Worm (Caenorhabditis elegans) whole organism, early embryonic: ENCODE measurements around the gene pdi-1.

Experiments
- B0310.2 ChIP-seq: sonication (generic microtip); optimal IDR thresholded peaks from 2 replicates; lab custom pipeline; 2016; ENCODE audit warnings: mild to moderate bottlenecking, missing genetic modification characterization, missing compliant biosample characterization
- F13C5.2 ChIP-seq: sonication (generic microtip); optimal IDR thresholded peaks from 2 replicates; lab custom pipeline; 2017; ENCODE audit warnings: mild to moderate bottlenecking, missing genetic modification characterization, inconsistent platforms, missing compliant biosample characterization
- aly-1 ChIP-seq: sonication (generic microtip); optimal IDR thresholded peaks from 2 replicates; lab custom pipeline; 2016; ENCODE audit warnings: missing genetic modification characterization, missing compliant biosample characterization
- ama-1 ChIP-seq: fragments of 150-350 bp; optimal IDR thresholded peaks from 2 replicates; lab custom pipeline; 2014
- ceh-13 ChIP-seq: fragments of 200-800 bp; sonication (Bioruptor generic); optimal IDR thresholded peaks from 2 replicates; lab custom pipeline; 2018; ENCODE audit warnings: mild to moderate bottlenecking, missing genetic modification characterization, missing compliant biosample characterization
- ceh-36 ChIP-seq: sonication (generic microtip); optimal IDR thresholded peaks from 2 replicates; lab custom pipeline; 2016; ENCODE audit warnings: missing genetic modification characterization, inconsistent platforms, missing compliant biosample characterization
- ets-7 ChIP-seq: sonication (generic microtip); optimal IDR thresholded peaks from 2 replicates; lab custom pipeline; 2016; ENCODE audit warnings: missing genotype, missing genetic modification characterization, missing compliant biosample characterization
- flt-1 ChIP-seq: fragments of 200-800 bp; sonication (Bioruptor generic); IDR thresholded peaks from 2 replicates; pipeline ENCODE4 v1.3.6; 2022; ENCODE audit warnings: missing genetic modification characterization, missing compliant biosample characterization
- hmbx-1 ChIP-seq: sonication (generic microtip); optimal IDR thresholded peaks from 2 replicates; lab custom pipeline; 2016; ENCODE audit warnings: mild to moderate bottlenecking, missing genetic modification characterization, missing compliant biosample characterization
- hmg-4 ChIP-seq: fragments of 200-800 bp; sonication (Bioruptor generic); optimal IDR thresholded peaks from 2 replicates; lab custom pipeline; 2018; ENCODE audit warnings: mild to moderate bottlenecking, missing genetic modification characterization, missing compliant biosample characterization
- hnd-1 ChIP-seq: sonication (generic microtip); optimal IDR thresholded peaks from 2 replicates; lab custom pipeline; 2016; ENCODE audit warnings: missing genetic modification characterization, missing compliant biosample characterization
- pes-1 ChIP-seq: fragments of 200-800 bp; sonication (Bioruptor generic); IDR thresholded peaks from 2 replicates; pipeline ENCODE4 v1.3.6; 2022; ENCODE audit warnings: missing genetic modification reagents, missing genetic modification characterization, missing compliant biosample characterization
- scrt-1 ChIP-seq: fragments of 200-800 bp; sonication (Bioruptor generic); IDR thresholded peaks from 2 replicates; pipeline ENCODE4 v1.3.6; 2022; ENCODE audit warnings: missing genetic modification characterization, missing compliant biosample characterization
- sea-1 ChIP-seq: fragments of 200-800 bp; sonication (Bioruptor generic); conservative IDR thresholded peaks from 2 replicates; pipeline ENCODE4 v1.3.6; 2022; ENCODE audit warnings: missing genetic modification characterization, missing compliant biosample characterization
- tbx-11 ChIP-seq: fragments of 200-800 bp; sonication (Bioruptor generic); IDR thresholded peaks from 2 replicates; pipeline ENCODE4 v1.3.6; 2022; ENCODE audit warnings: missing genetic modification characterization, missing compliant biosample characterization
- tbx-37 ChIP-seq: fragments of 200-800 bp; sonication (Bioruptor generic); conservative IDR thresholded peaks from 2 replicates; pipeline ENCODE4 v1.3.6; 2022; ENCODE audit warnings: missing genetic modification reagents, missing genetic modification characterization, missing compliant biosample characterization
- tra-4 ChIP-seq: sonication (generic microtip); optimal IDR thresholded peaks from 2 replicates; lab custom pipeline; 2017; ENCODE audit warnings: missing genetic modification characterization, missing compliant biosample characterization

pdi-1 gene

DNA sequence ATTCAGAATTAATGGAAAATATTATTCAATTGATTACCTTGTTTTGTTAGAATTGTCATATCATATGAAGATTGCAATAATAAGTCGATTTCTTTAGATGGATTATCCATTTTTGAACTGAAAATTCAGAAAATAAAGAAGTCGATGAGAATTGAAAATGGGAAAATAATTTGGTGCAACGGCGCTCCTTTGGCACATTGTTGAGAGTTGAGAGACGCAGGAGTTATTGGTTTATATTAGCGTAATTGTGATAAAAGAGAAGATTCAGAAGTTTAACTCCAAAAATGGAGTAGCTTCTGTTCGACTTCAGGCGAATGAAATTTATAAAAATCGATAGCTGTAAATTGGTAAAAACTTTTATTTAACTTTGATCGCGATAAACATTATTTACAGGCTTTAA is 18.3 kb upstream of the pdi-1 start, which contains the start of gene C14B1.8:
Gene C14B1.8 (minus strand): TSS at position 117 of the 400 bp plus-strand sequence.
- TF ChIP-seq aly-1 (tag; lab: Kevin White, UChicago) (no peak), hmbx-1 (tag; lab: Kevin White, UChicago) (no peak), tbx-11 (GFP tag; lab: Robert Waterston, UW) (no peak), tra-4 (no peak), ceh-13 (GFP tag; lab: Kevin White, UChicago) (no peak), scrt-1 (GFP tag; lab: Robert Waterston, UW) (no peak), ama-1 (lab: Kevin White, UChicago) (no peak), pes-1 (GFP tag; lab: Robert Waterston, UW) (no peak), hnd-1 (tag; lab: Kevin White, UChicago) (no peak), F13C5.2 (tag; lab: Kevin White, UChicago) (no peak), B0310.2 (tag; lab: Kevin White, UChicago) (no peak), sea-1 (GFP tag; lab: Robert Waterston, UW) (no peak), tbx-37 (GFP tag; lab: Robert Waterston, UW) (no peak), flt-1 (no peak), ceh-36 (tag; lab: Kevin White, UChicago) (no peak), ets-7 (tag; lab: Kevin White, UChicago) (no peak)

DNA sequence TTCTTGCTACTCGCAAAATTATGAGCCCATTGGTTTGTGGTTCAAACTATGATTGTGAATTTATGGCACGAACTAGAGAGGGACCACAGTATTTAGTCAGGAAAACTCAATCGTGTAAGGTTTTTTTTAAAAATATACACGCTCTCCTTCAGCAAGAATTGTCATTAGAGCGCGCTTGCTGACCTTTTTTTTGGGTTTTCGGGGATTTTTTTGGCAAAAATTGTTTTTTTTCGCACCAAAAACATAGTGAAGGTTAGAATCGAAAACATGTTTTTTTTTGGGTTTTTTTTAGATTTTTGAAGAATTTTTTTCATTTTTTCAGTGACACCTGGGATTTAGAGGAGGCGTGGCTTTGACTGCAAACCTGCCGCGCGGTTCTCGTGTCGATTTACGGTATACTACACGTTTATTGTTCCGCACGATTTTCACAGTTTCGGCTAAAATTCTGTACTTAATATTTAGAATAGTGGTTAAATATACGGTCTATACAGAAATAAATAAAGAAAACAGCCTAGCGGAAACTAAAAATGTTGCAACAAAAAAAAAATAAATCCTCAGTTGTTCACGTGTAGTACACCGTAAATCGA is 14.9 kb upstream of the pdi-1 start:
- TF ChIP-seq tbx-11 (GFP tag; lab: Robert Waterston, UW): no peak
- no peak for TF ChIP-seq ceh-36 (tag; lab: Kevin White, UChicago)
- TF ChIP-seq ets-7 (tag; lab: Kevin White, UChicago): no peak
- no peak for TF ChIP-seq hmbx-1 (tag; lab: Kevin White, UChicago)
- TF ChIP-seq flt-1: no peak
- TF ChIP-seq scrt-1 (GFP tag; lab: Robert Waterston, UW): no peak
- no peak for TF ChIP-seq hnd-1 (tag; lab: Kevin White, UChicago)
- TF ChIP-seq tbx-37 (GFP tag; lab: Robert Waterston, UW): no peak
- no peak for TF ChIP-seq tra-4
- TF ChIP-seq ceh-13 (GFP tag; lab: Kevin White, UChicago): no peak
- no peak for TF ChIP-seq B0310.2 (tag; lab: Kevin White, UChicago)

DNA sequence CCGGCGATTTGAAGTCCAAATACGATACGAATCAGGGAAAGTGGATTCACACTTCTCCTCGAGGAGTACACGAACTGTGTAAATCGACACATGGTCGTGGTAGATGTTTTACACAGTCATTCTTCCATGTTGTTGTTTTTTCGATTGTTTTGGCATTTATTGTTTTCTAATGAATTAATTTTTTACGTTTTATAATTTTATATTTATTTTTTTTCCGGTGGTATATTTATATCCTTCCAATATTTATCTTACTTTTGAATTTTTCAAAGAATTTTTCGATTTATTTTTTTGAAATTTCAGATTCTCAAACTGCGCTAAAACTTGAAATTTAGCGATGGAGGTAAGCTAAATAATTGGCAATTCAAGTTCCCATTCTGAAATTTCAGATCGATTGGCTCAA is 11.9 kb upstream of the pdi-1 start, which contains the start of gene nrde-1:
Gene nrde-1 (plus strand): TSS at position 301 of the 400 bp plus-strand sequence.
- TF ChIP-seq pes-1 (GFP tag; lab: Robert Waterston, UW): no peak
- TF ChIP-seq scrt-1 (GFP tag; lab: Robert Waterston, UW): no peak
- no peak for TF ChIP-seq ceh-13 (GFP tag; lab: Kevin White, UChicago)
- no peak for TF ChIP-seq flt-1
- no peak for TF ChIP-seq sea-1 (GFP tag; lab: Robert Waterston, UW)
- TF ChIP-seq hmg-4 (GFP tag; lab: Kevin White, UChicago): no peak
- no peak for TF ChIP-seq ama-1 (lab: Kevin White, UChicago)
- no peak for TF ChIP-seq tbx-11 (GFP tag; lab: Robert Waterston, UW)
- TF ChIP-seq aly-1 (tag; lab: Kevin White, UChicago): no peak
- no peak for TF ChIP-seq hnd-1 (tag; lab: Kevin White, UChicago)
- TF ChIP-seq B0310.2 (tag; lab: Kevin White, UChicago): no peak
- no peak for TF ChIP-seq F13C5.2 (tag; lab: Kevin White, UChicago)
- TF ChIP-seq ceh-36 (tag; lab: Kevin White, UChicago): no peak
- TF ChIP-seq tra-4: no peak
- no peak for TF ChIP-seq hmbx-1 (tag; lab: Kevin White, UChicago)
- TF ChIP-seq tbx-37 (GFP tag; lab: Robert Waterston, UW): no peak
- TF ChIP-seq ets-7 (tag; lab: Kevin White, UChicago): no peak

DNA sequence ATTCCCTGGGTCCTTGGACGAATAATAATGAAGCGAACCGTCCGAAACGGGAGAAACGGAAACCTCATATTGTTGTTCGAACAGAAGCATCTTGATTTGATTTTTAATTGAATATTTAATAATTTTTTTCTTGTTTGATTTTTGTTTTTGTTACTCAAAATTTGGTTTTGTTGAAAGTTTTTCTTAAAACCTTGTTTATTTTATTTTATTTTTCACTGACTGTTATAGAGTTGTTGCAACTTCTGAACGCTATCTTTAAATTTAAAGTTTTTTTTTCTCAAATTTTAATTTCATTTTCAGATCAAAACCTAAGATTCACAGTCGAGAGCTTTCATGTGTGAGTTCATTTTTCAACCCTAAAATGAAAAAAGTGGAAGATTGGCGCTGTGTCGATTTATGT is 7.8 kb upstream of the pdi-1 start, which contains the start of gene alkb-8:
Gene alkb-8 (plus strand): TSS at position 301 of the 400 bp plus-strand sequence.
- no peak for TF ChIP-seq F13C5.2 (tag; lab: Kevin White, UChicago)
- no peak for TF ChIP-seq ama-1 (lab: Kevin White, UChicago)
- TF ChIP-seq aly-1 (tag; lab: Kevin White, UChicago): no peak
- TF ChIP-seq scrt-1 (GFP tag; lab: Robert Waterston, UW): no peak
- no peak for TF ChIP-seq hmg-4 (GFP tag; lab: Kevin White, UChicago)
- no peak for TF ChIP-seq hnd-1 (tag; lab: Kevin White, UChicago)
- no peak for TF ChIP-seq flt-1
- TF ChIP-seq ceh-36 (tag; lab: Kevin White, UChicago): no peak
- no peak for TF ChIP-seq ceh-13 (GFP tag; lab: Kevin White, UChicago)
- no peak for TF ChIP-seq tbx-11 (GFP tag; lab: Robert Waterston, UW)
- no peak for TF ChIP-seq ets-7 (tag; lab: Kevin White, UChicago)
- no peak for TF ChIP-seq pes-1 (GFP tag; lab: Robert Waterston, UW)
- no peak for TF ChIP-seq tra-4

DNA sequence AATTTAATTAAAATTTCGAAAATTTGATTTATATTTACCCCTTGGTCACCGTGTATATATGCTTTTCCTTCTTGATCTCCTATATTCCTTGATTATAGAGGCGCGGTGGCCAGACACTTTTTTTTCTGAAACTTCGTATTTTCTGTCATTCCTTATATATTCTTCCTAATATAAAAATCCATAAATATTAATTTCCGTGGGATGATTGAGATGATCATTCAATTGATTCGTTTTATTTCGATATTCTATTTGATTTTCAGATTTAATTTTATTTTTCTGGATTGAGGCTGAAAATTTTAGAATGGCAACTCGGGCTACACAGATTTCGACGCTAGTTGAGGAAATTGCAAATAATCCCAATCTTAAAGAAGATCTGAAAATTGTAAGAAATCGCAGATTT is 5.3 kb upstream of the pdi-1 start, which contains the start of gene dph-1:
Gene dph-1 (plus strand): TSS at position 301 of the 400 bp plus-strand sequence.
- TF ChIP-seq pes-1 (GFP tag; lab: Robert Waterston, UW): no peak
- no peak for TF ChIP-seq tbx-37 (GFP tag; lab: Robert Waterston, UW)
- TF ChIP-seq tbx-11 (GFP tag; lab: Robert Waterston, UW): no peak
- TF ChIP-seq hnd-1 (tag; lab: Kevin White, UChicago): no peak
- TF ChIP-seq aly-1 (tag; lab: Kevin White, UChicago): no peak
- TF ChIP-seq scrt-1 (GFP tag; lab: Robert Waterston, UW): no peak
- no peak for TF ChIP-seq ceh-13 (GFP tag; lab: Kevin White, UChicago)
- no peak for TF ChIP-seq B0310.2 (tag; lab: Kevin White, UChicago)
- TF ChIP-seq hmbx-1 (tag; lab: Kevin White, UChicago): no peak
- no peak for TF ChIP-seq hmg-4 (GFP tag; lab: Kevin White, UChicago)
- TF ChIP-seq F13C5.2 (tag; lab: Kevin White, UChicago): no peak

DNA sequence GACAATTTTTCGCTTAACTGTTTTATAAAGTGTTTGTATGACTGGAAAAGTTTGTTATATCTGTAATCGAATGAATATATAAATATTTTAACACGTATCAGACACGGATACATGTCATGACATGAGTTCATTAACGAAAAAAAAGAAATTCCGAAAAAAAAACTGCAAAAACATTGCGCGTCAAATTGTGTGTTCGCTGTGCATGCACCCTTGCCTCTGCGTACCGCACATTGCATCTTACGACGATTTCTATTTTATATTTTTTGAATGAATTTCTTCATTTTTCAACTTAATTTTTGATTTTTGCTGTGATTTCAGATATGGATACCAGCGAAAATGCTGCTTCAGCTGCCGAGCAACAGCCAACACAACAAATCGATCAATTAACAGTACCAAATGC is 3.7 kb upstream of the pdi-1 start, which contains the start of gene wdr-5.1:
Gene wdr-5.1 (plus strand): TSS at position 319 of the 400 bp plus-strand sequence.
- TF ChIP-seq ceh-36 (tag; lab: Kevin White, UChicago) (no peak), hmg-4 (GFP tag; lab: Kevin White, UChicago) (no peak), hmbx-1 (tag; lab: Kevin White, UChicago) (no peak), tbx-11 (GFP tag; lab: Robert Waterston, UW) (no peak), pes-1 (GFP tag; lab: Robert Waterston, UW) (no peak), ama-1 (lab: Kevin White, UChicago) (no peak), flt-1 (no peak), ets-7 (tag; lab: Kevin White, UChicago) (no peak), ceh-13 (GFP tag; lab: Kevin White, UChicago) (no peak), sea-1 (GFP tag; lab: Robert Waterston, UW) (no peak), scrt-1 (GFP tag; lab: Robert Waterston, UW) (no peak)
